Fruit fly (Drosophila melanogaster) whole organism, pupa: ENCODE results near the gene CG10730.

Source experiments
- CG12605 ChIP-seq: fragments of 200-800 bp; sonication (Bioruptor generic); IDR thresholded peaks from 2 replicates; pipeline ENCODE4 v1.3.6; 2022; ENCODE audit warnings: missing biosample characterization, missing genetic modification characterization
- CG32121 ChIP-seq: fragments of 200-800 bp; sonication (Bioruptor generic); IDR thresholded peaks from 2 replicates; pipeline ENCODE4 v1.3.6; 2022; ENCODE audit warnings: missing biosample characterization, missing genetic modification characterization
- CG8301 ChIP-seq: fragments of 200-800 bp; sonication (Bioruptor generic); optimal IDR thresholded peaks from 2 replicates; lab custom pipeline; 2018; ENCODE audit warnings: missing biosample characterization, mild to moderate bottlenecking, missing genetic modification characterization
- D1 ChIP-seq: fragments of 200-800 bp; sonication (Bioruptor generic); optimal IDR thresholded peaks from 2 replicates; lab custom pipeline; 2018; ENCODE audit warnings: missing biosample characterization, mild to moderate bottlenecking, missing genetic modification characterization, moderate library complexity
- EcR ChIP-seq: fragments of 200-800 bp; sonication (Bioruptor generic); optimal IDR thresholded peaks from 3 replicates; lab custom pipeline; 2019; ENCODE audit warnings: missing biosample characterization, missing genetic modification characterization, mild to moderate bottlenecking, moderate library complexity, missing genetic modification reagents
- Pif1B ChIP-seq: fragments of 200-800 bp; sonication (Bioruptor generic); optimal IDR thresholded peaks from 3 replicates; lab custom pipeline; 2016; ENCODE audit warnings: missing biosample characterization, missing genetic modification characterization
- rn ChIP-seq: fragments of 200-800 bp; sonication (Bioruptor generic); IDR thresholded peaks from 2 replicates; pipeline ENCODE4 v1.3.6; 2022; ENCODE audit warnings: missing biosample characterization, missing genetic modification characterization

dm6 chr2L:20027382-20027919 lies 44.5 kb downstream of the CG10730 start, which contains the start of gene sNPF:
- peak; percentile 49; the same call in 1 of the 2 replicates for TF ChIP-seq rn (GFP tag; lab: Robert Waterston, UW)
- peak; percentile 50; the same call in 1 of the 2 replicates for TF ChIP-seq CG12605
- TF ChIP-seq CG32121 (GFP tag; lab: Robert Waterston, UW): no peak
- peak; percentile 69 for TF ChIP-seq Pif1B (GFP tag; lab: Kevin White, UChicago)
- TF ChIP-seq CG8301 (tag; lab: Kevin White, UChicago): no peak
- no peak for TF ChIP-seq EcR (GFP tag; lab: Kevin White, UChicago)
- TF ChIP-seq D1 (tag; lab: Kevin White, UChicago): peak; percentile 32
